Fruit fly (Drosophila melanogaster): Measurements from ENCODE around the gene faf.
A peak's percentile ranks its signal among the peaks of the same experiment; 100 is the strongest.

The faf gene

DNA sequence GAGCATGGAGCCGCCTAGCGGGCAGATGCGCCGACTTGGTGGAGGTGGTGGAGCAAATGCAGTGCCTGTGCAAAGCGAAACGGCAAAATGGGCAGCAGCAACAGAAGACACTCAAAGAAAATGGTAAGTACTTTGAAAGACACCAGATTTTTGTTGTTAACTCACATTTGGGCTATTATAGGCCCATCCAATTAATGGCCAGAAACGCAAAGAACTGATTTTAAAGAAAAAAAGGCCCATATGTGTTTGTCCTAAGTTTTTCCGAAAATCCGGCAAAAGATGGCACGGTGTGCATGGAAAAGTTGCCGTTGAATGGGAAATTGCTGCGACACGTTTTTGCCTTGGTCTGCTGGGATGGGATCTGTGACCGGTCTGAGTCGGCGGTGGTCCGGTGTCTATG is 8.6 kb upstream of the faf start (continued):
- TF ChIP-seq Sox14 (GFP tag; optimal IDR thresholded peaks at IDR 0.05): peak; percentile 63
- no peak for TF ChIP-seq CG8319 (GFP tag; optimal IDR thresholded peaks at IDR 0.05)
- peak; percentile 50 for TF ChIP-seq CG16779 (tag; optimal IDR thresholded peaks at IDR 0.05)
- peak; percentile 53 for TF ChIP-seq OdsH (GFP tag; optimal IDR thresholded peaks at IDR 0.05)
- TF ChIP-seq CG6808 (GFP tag; optimal IDR thresholded peaks at IDR 0.05): peak; percentile 19
- no peak for TF ChIP-seq Sox102F (GFP tag; optimal IDR thresholded peaks at IDR 0.05)

DNA sequence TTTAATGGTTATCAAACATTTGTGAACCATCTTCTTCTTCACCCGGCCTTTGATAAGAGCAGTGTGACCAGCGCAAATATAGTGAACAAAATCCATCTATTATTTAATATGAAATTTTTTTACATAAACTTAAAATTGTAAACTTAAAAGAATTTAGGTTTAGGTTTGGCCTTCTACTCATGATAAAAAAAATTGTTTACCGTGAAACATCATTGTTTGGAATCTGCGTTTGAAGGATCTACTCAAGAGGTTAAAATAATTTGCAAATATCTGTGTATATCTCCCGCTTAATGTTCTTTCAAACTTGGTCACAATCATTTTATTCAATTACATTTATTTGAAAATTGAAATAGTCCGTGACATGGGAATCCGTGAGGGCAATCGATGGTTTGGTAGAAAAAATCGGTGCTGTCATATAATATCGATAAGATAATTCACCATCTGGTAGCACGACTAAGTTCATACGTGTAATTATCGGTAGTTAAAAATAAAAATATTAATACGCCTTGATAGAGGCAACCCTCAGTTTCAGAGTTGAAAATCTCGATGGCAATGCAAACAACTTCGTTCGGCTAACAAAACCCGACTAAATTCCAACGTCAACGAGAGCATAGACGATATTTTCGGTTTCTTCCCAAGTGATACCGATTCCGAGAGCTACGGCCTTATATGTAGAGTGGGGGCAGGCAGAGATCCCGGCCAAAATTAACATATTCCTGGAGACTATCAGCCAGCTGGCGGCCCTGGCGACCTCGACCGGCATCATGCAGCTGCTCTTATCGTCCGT is 4.8 kb upstream of the faf start, which contains the start of the genes betaGlu and sip3:
Gene betaGlu (minus strand): TSS at position 59 of the 787 bp plus-strand sequence.
Gene sip3 (plus strand): TSS at position 430 of the 787 bp plus-strand sequence.
- TF ChIP-seq Hr39 (GFP tag; optimal IDR thresholded peaks at IDR 0.05) (peak; percentile 21), Eip78C (GFP tag) (peak; percentile 82), topi (GFP tag; optimal IDR thresholded peaks at IDR 0.05) (peak; percentile 33), ss (GFP tag; optimal IDR thresholded peaks at IDR 0.05) (peak in 1 of 2 experiments; percentile 4), Hr4 (GFP tag; optimal IDR thresholded peaks at IDR 0.05) (peak; percentile 14), CG3032 (tag; optimal IDR thresholded peaks at IDR 0.05) (peak; percentile 6), cyc (GFP tag; optimal IDR thresholded peaks at IDR 0.05) (peak; percentile 12), svp (GFP tag) (peak; percentile 90), Sox14 (GFP tag; optimal IDR thresholded peaks at IDR 0.05) (peak; percentile 40), CG8632 (GFP tag; optimal IDR thresholded peaks at IDR 0.05) (no peak), CG31627 (GFP tag; optimal IDR thresholded peaks at IDR 0.05) (peak; percentile 26), vri (GFP tag; optimal IDR thresholded peaks at IDR 0.05) (peak; percentile 74), esn (GFP tag; optimal IDR thresholded peaks at IDR 0.05) (peak; percentile 48), CG3919 (GFP tag; optimal IDR thresholded peaks at IDR 0.05) (no peak), acj6 (GFP tag; optimal IDR thresholded peaks at IDR 0.05) (peak; percentile 1), Eip75B (GFP tag; optimal IDR thresholded peaks at IDR 0.05) (peak; percentile 18), CG15336 (GFP tag; IDR thresholded peaks at IDR 0.05) (no peak), Smox (GFP tag; optimal IDR thresholded peaks at IDR 0.05) (no peak), Sox102F (GFP tag; optimal IDR thresholded peaks at IDR 0.05) (no peak), CG6276 (GFP tag; optimal IDR thresholded peaks at IDR 0.05) (no peak), achi (GFP tag; optimal IDR thresholded peaks at IDR 0.05) (peak; percentile 61)

DNA sequence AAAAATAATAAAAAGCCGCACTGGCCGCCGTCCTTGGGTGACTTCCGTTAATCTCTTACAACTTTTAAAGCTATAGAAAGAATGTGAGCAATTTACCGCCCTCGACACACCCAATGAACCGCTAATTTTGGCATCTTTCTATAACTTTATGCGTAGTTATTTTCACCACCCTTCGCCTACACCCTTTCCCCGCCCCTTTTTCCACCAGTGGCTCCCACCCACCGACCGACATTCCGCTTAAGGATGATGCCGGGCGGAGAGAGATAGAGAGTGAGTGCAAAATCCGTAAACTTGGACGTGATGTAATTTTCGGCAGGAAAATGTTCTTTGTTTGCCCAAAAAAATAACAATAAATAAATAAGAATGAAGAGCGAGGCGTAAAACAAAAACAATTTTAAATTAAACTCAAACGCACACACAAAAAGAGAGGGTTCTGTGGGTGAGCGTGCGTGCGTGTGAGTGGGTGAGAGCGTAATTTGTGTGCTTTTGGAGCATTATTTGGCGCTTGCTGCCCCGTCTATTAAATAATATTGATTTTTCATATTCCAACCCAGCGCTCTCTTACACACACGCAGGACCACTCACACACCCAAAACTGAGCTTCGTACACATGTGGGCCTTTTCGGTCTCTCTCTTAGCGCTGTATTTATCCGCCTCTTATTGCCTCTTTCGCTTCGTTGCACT is 804 bp downstream of the faf start:
- TF ChIP-seq vri (GFP tag; optimal IDR thresholded peaks at IDR 0.05) (peak; percentile 99), Hr39 (GFP tag; optimal IDR thresholded peaks at IDR 0.05) (no peak), net (GFP tag; optimal IDR thresholded peaks at IDR 0.05) (no peak), Ets96B (tag; optimal IDR thresholded peaks at IDR 0.05) (no peak), Hr4 (GFP tag; optimal IDR thresholded peaks at IDR 0.05) (no peak), fd85E (GFP tag; optimal IDR thresholded peaks at IDR 0.05) (no peak), Eip78C (GFP tag) (no peak), CG6854 (GFP tag; optimal IDR thresholded peaks at IDR 0.05) (peak; percentile 40), Smox (GFP tag; optimal IDR thresholded peaks at IDR 0.05) (no peak), Sox102F (GFP tag; optimal IDR thresholded peaks at IDR 0.05) (no peak), Eip93F (GFP tag; optimal IDR thresholded peaks at IDR 0.05) (peak; percentile 8), acj6 (GFP tag; optimal IDR thresholded peaks at IDR 0.05) (no peak), CG6163 (GFP tag; IDR thresholded peaks at IDR 0.05) (no peak), CG15336 (GFP tag; IDR thresholded peaks at IDR 0.05) (no peak)

DNA sequence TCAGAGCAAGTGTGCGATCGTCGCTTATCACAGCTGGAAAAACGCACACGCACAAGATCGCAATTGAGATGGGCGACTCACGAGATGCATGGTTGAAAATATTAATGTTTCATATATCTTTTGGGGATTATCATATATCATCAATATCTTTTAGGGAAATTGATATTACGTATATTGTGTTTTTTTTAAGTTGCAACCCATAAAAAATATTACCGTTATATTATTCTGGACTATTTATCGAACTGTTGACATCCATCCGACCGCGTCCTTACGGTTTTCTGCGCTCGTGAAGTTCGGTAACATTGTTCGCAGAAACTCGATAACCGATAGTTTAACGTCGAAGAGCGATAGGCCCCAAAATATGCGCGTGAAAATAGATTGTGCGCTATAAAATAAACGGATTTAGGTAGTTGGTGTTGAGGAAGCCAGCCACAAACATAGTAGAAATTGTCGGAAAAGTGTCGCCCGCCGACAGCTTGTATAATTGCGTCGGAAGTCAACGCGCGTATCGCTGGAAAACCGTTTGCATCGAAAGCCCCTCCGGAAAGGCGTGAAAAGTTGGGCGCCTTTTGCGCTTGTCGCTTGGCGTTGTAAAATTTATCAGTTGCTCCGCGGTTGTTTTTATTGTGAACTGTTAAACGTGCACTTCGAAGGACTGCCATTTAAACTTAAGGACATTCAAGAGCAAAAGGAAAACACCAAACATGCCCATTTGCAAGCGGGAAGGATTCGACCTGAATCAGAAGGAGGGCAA is 17.0 kb downstream of the faf start, which contains the start of the genes Mccc1 and Acf:
Gene Mccc1 (minus strand): TSS at position 244 of the 754 bp plus-strand sequence.
Gene Acf (plus strand): TSS at position 318 of the 754 bp plus-strand sequence.
- peak; percentile 43 for TF ChIP-seq CG31627 (GFP tag; optimal IDR thresholded peaks at IDR 0.05)
- peak; percentile 12 for TF ChIP-seq Eip93F (GFP tag; optimal IDR thresholded peaks at IDR 0.05)
- no peak for TF ChIP-seq ss (GFP tag; optimal IDR thresholded peaks at IDR 0.05)
- peak; percentile 55 for TF ChIP-seq CG10631 (GFP tag; optimal IDR thresholded peaks at IDR 0.05)
- no peak for TF ChIP-seq CG10669 (GFP tag; optimal IDR thresholded peaks at IDR 0.05)

Measured in whole organism, prepupa.